Fruit fly (Drosophila melanogaster) whole organism, embryonic: ENCODE data around the gene euc.
A peak's percentile ranks its signal among the peaks of the same experiment; 100 is the strongest.

Experiments
- Adf1 ChIP-seq: fragments of 200-800 bp; sonication (Bioruptor generic); IDR thresholded peaks from 2 replicates; pipeline ENCODE4 v1.3.6; 2022; ENCODE audit warnings: missing biosample characterization, missing genetic modification characterization
- Asciz ChIP-seq: fragments of 200-800 bp; sonication (Bioruptor generic); optimal IDR thresholded peaks from 2 replicates; lab custom pipeline; 2017; ENCODE audit warnings: missing biosample characterization, mild to moderate bottlenecking, missing genetic modification characterization, missing genetic modification reagents
- Blimp-1 ChIP-seq: fragments of 200-800 bp; sonication (Bioruptor generic); optimal IDR thresholded peaks from 3 replicates; lab custom pipeline; 2018; ENCODE audit warnings: missing biosample characterization, missing genetic modification characterization, mild to moderate bottlenecking, moderate library complexity, missing genetic modification reagents
- CG10321 ChIP-seq: fragments of 200-800 bp; sonication (Bioruptor generic); IDR thresholded peaks from 2 replicates; pipeline ENCODE4 v1.3.6; 2022; ENCODE audit warnings: missing biosample characterization, missing genetic modification characterization
- CG11398 ChIP-seq: fragments of 200-800 bp; sonication (Bioruptor generic); optimal IDR thresholded peaks from 2 replicates; lab custom pipeline; 2016; ENCODE audit warnings: missing biosample characterization, missing genetic modification characterization
- CG11504 ChIP-seq: fragments of 200-800 bp; sonication (Bioruptor generic); optimal IDR thresholded peaks from 3 replicates; lab custom pipeline; 2019; ENCODE audit warnings: missing biosample characterization, mild to moderate bottlenecking, missing genetic modification characterization, moderate library complexity
- CG12071 ChIP-seq: fragments of 200-800 bp; sonication (Bioruptor generic); optimal IDR thresholded peaks from 3 replicates; lab custom pipeline; 2018; ENCODE audit warnings: missing biosample characterization, mild to moderate bottlenecking, missing genetic modification characterization
- CG14710 ChIP-seq: fragments of 200-800 bp; sonication (Bioruptor generic); optimal IDR thresholded peaks from 3 replicates; lab custom pipeline; 2019; ENCODE audit warnings: missing biosample characterization, mild to moderate bottlenecking, missing genetic modification characterization, moderate library complexity
- CG1603 ChIP-seq: fragments of 200-800 bp; sonication (Bioruptor generic); optimal IDR thresholded peaks from 2 replicates; lab custom pipeline; 2019; ENCODE audit warnings: missing biosample characterization, mild to moderate bottlenecking, missing genetic modification characterization, moderate library complexity
- CG16815 ChIP-seq: fragments of 200-800 bp; sonication (Bioruptor generic); optimal IDR thresholded peaks from 3 replicates; lab custom pipeline; 2017; ENCODE audit warnings: missing biosample characterization, mild to moderate bottlenecking, missing genetic modification characterization
- CG2889 ChIP-seq: fragments of 200-800 bp; sonication (Bioruptor generic); IDR thresholded peaks from 3 replicates; pipeline ENCODE4 v1.3.6; 2022; ENCODE audit warnings: missing biosample characterization, missing genetic modification characterization
- CG30431 ChIP-seq: fragments of 200-800 bp; sonication (Bioruptor generic); optimal IDR thresholded peaks from 2 replicates; lab custom pipeline; 2017; ENCODE audit warnings: missing biosample characterization, missing genetic modification characterization
- CG32532 ChIP-seq: fragments of 200-800 bp; sonication (Bioruptor generic); IDR thresholded peaks from 2 replicates; pipeline ENCODE4 v1.3.6; 2022; ENCODE audit warnings: missing biosample characterization, missing genetic modification characterization
- CG32772 ChIP-seq: fragments of 200-800 bp; sonication (Bioruptor generic); IDR thresholded peaks from 2 replicates; pipeline ENCODE4 v1.3.6; 2022; ENCODE audit warnings: missing biosample characterization, missing genetic modification characterization
- CG33557 ChIP-seq: fragments of 200-800 bp; sonication (Bioruptor generic); optimal IDR thresholded peaks from 2 replicates; lab custom pipeline; 2019; ENCODE audit warnings: missing biosample characterization, mild to moderate bottlenecking, missing genetic modification characterization, moderate library complexity
- CG3726 ChIP-seq: fragments of 200-800 bp; sonication (Bioruptor generic); IDR thresholded peaks from 3 replicates; pipeline ENCODE4, ENCODE4 v1.3.6; 2022; ENCODE audit warnings: missing biosample characterization, missing genetic modification characterization
- CG4282 ChIP-seq: fragments of 200-800 bp; sonication (Bioruptor generic); optimal IDR thresholded peaks from 2 replicates; lab custom pipeline; 2016; ENCODE audit warnings: missing biosample characterization, missing genetic modification characterization
- CG43689 ChIP-seq: fragments of 200-800 bp; sonication (Bioruptor generic); IDR thresholded peaks from 2 replicates; pipeline ENCODE4 v1.3.6; 2022; ENCODE audit warnings: missing biosample characterization, missing genetic modification characterization
- CG9797 ChIP-seq: fragments of 200-800 bp; sonication (Bioruptor generic); optimal IDR thresholded peaks from 3 replicates; lab custom pipeline; 2018; ENCODE audit warnings: missing biosample characterization, mild to moderate bottlenecking, missing genetic modification characterization
- CG9876 ChIP-seq: fragments of 200-800 bp; sonication (Bioruptor generic); optimal IDR thresholded peaks from 2 replicates; lab custom pipeline; 2016; ENCODE audit warnings: missing biosample characterization, missing genetic modification characterization
- CoRest ChIP-seq: fragments of 200-800 bp; sonication (Bioruptor generic); optimal IDR thresholded peaks from 3 replicates; lab custom pipeline; 2018; ENCODE audit warnings: missing biosample characterization, mild to moderate bottlenecking, missing genetic modification characterization, moderate library complexity
- Dfd ChIP-seq, 2 experiments: fragments of >200 bp; optimal IDR thresholded peaks; 2 replicates each; lab custom pipeline; 2017; ENCODE audit warnings: missing biosample characterization in 2 of 2, missing genetic modification characterization in 2 of 2
- Drgx ChIP-seq: fragments of 200-800 bp; sonication (Bioruptor generic); IDR thresholded peaks from 2 replicates; pipeline ENCODE4 v1.3.6; 2022; ENCODE audit warnings: missing biosample characterization, missing genetic modification characterization
- E2f2 ChIP-seq: fragments of 200-800 bp; sonication (Bioruptor generic); IDR thresholded peaks from 2 replicates; pipeline ENCODE4 v1.3.6; 2022; ENCODE audit warnings: missing biosample characterization, missing genetic modification characterization
- HLH54F ChIP-seq: fragments of 200-800 bp; sonication (Bioruptor generic); optimal IDR thresholded peaks from 3 replicates; lab custom pipeline; 2016; ENCODE audit warnings: missing biosample characterization, missing genetic modification characterization
- Hr3 ChIP-seq: fragments of 200-800 bp; sonication (Bioruptor generic); optimal IDR thresholded peaks from 3 replicates; lab custom pipeline; 2016; ENCODE audit warnings: missing biosample characterization, missing genetic modification characterization
- Hr39 ChIP-seq: fragments of >200 bp; optimal IDR thresholded peaks from 2 replicates; lab custom pipeline; 2017
- MBD-R2 ChIP-seq: fragments of 200-800 bp; sonication (Bioruptor generic); IDR thresholded peaks from 2 replicates; pipeline ENCODE4 v1.3.6; 2022; ENCODE audit warnings: missing biosample characterization, missing genetic modification characterization
- Mad ChIP-seq: fragments of 200-800 bp; sonication (Bioruptor generic); optimal IDR thresholded peaks from 2 replicates; lab custom pipeline; 2016; ENCODE audit warnings: missing biosample characterization, missing genetic modification characterization
- Med ChIP-seq: fragments of 200-800 bp; sonication (Bioruptor generic); peaks from one replicate; lab custom pipeline; 2016; ENCODE audit warnings: missing biosample characterization, missing genetic modification characterization, mild to moderate bottlenecking, inconsistent platforms, moderate library complexity
- Sin3A ChIP-seq: fragments of >200 bp; optimal IDR thresholded peaks from 2 replicates; lab custom pipeline; 2018
- Sox102F ChIP-seq: fragments of 200-800 bp; sonication (Bioruptor generic); optimal IDR thresholded peaks from 2 replicates; lab custom pipeline; 2018; ENCODE audit warnings: missing biosample characterization, mild to moderate bottlenecking, missing genetic modification characterization, moderate library complexity
- ap ChIP-seq: fragments of 200-800 bp; sonication (Bioruptor generic); IDR thresholded peaks from 2 replicates; pipeline ENCODE4 v1.3.6; 2022; ENCODE audit warnings: missing biosample characterization, missing genetic modification characterization
- chif ChIP-seq, 2 experiments: fragments of 200-800 bp; sonication (Bioruptor generic); optimal IDR thresholded peaks; 3 replicates each; lab custom pipeline; 2016; ENCODE audit warnings: missing biosample characterization in 2 of 2, missing genetic modification characterization in 2 of 2
- chinmo ChIP-seq: fragments of 200-800 bp; sonication (Bioruptor generic); IDR thresholded peaks from 4 replicates; pipeline ENCODE4 v1.3.6; 2022; ENCODE audit warnings: missing biosample characterization, missing genetic modification characterization; ENCODE audit not compliant: partially characterized antibody
- chn ChIP-seq: fragments of 200-800 bp; sonication (Bioruptor generic); optimal IDR thresholded peaks from 2 replicates; lab custom pipeline; 2016; ENCODE audit warnings: missing biosample characterization, missing genetic modification characterization
- cwo ChIP-seq: fragments of 200-800 bp; sonication (Bioruptor generic); optimal IDR thresholded peaks from 3 replicates; lab custom pipeline; 2017; ENCODE audit warnings: missing biosample characterization, missing genetic modification characterization, mild to moderate bottlenecking, moderate library complexity, missing genetic modification reagents
- eve ChIP-seq, 2 experiments: fragments of >200 bp; optimal IDR thresholded peaks; 2 replicates each; lab custom pipeline; 2017; ENCODE audit warnings: missing biosample characterization in 2 of 2, missing genetic modification characterization in 2 of 2
- fd3F ChIP-seq: fragments of 200-800 bp; sonication (Bioruptor generic); optimal IDR thresholded peaks from 2 replicates; lab custom pipeline; 2018; ENCODE audit warnings: missing biosample characterization, mild to moderate bottlenecking, missing genetic modification characterization, moderate library complexity
- her ChIP-seq: fragments of 200-800 bp; sonication (Bioruptor generic); optimal IDR thresholded peaks from 2 replicates; lab custom pipeline; 2016; ENCODE audit warnings: missing biosample characterization, missing genetic modification characterization
- jumu ChIP-seq: fragments of 200-800 bp; sonication (Bioruptor generic); optimal IDR thresholded peaks from 3 replicates; lab custom pipeline; 2016; ENCODE audit warnings: missing biosample characterization, missing genetic modification characterization
- mld ChIP-seq: fragments of 200-800 bp; sonication (Bioruptor generic); IDR thresholded peaks from 3 replicates; pipeline ENCODE4 v1.3.6; 2022; ENCODE audit warnings: missing biosample characterization, missing genetic modification characterization; ENCODE audit not compliant: partially characterized antibody
- nmo ChIP-seq: fragments of 200-800 bp; sonication (Bioruptor generic); optimal IDR thresholded peaks from 2 replicates; lab custom pipeline; 2018; ENCODE audit warnings: missing biosample characterization, mild to moderate bottlenecking, missing genetic modification characterization, moderate library complexity
- org-1 ChIP-seq: fragments of 200-800 bp; sonication (Bioruptor generic); optimal IDR thresholded peaks from 2 replicates; lab custom pipeline; 2017; ENCODE audit warnings: missing biosample characterization, missing genetic modification characterization
- otp ChIP-seq: fragments of 200-800 bp; sonication (Bioruptor generic); IDR thresholded peaks from 3 replicates; pipeline ENCODE4, ENCODE4 v1.3.6; 2022; ENCODE audit warnings: missing biosample characterization, missing genetic modification characterization
- pros ChIP-seq: fragments of 200-800 bp; sonication (Bioruptor generic); optimal IDR thresholded peaks from 3 replicates; lab custom pipeline; 2019; ENCODE audit warnings: missing biosample characterization, mild to moderate bottlenecking, missing genetic modification characterization, moderate library complexity
- row ChIP-seq: fragments of 200-800 bp; sonication (Bioruptor generic); IDR thresholded peaks from 3 replicates; pipeline ENCODE4 v1.3.6; 2022; ENCODE audit warnings: missing biosample characterization, missing genetic modification characterization
- slp2 ChIP-seq: fragments of 200-800 bp; sonication (Bioruptor generic); optimal IDR thresholded peaks from 2 replicates; lab custom pipeline; 2016; ENCODE audit warnings: missing biosample characterization, missing genetic modification characterization
- ssp ChIP-seq: fragments of 200-800 bp; sonication (Bioruptor generic); IDR thresholded peaks from 2 replicates; pipeline ENCODE4 v1.3.6; 2022; ENCODE audit warnings: missing biosample characterization, missing genetic modification characterization
- tup ChIP-seq: fragments of 200-800 bp; sonication (Bioruptor generic); optimal IDR thresholded peaks from 2 replicates; lab custom pipeline; 2016; ENCODE audit warnings: missing biosample characterization, mild to moderate bottlenecking, missing genetic modification characterization, moderate library complexity

euc gene

dm6 chr3R:19023862-19024261 lies 45.3 kb upstream of the euc start, which contains the start of the genes CG6005 and CG14286 (continued):
- TF ChIP-seq mld (GFP tag; lab: Robert Waterston, UW), result peak; percentile 53; the same call in 1 of the 3 replicates
- 0 out of 2 replicates have a peak, but pooled peaks have one; percentile 8 for TF ChIP-seq CG43689
- peak; percentile 2 for TF ChIP-seq CG9876 (GFP tag; lab: Kevin White, UChicago)
- peak; percentile 38 for TF ChIP-seq nmo (GFP tag; lab: Kevin White, UChicago)
- TF ChIP-seq tup (GFP tag; lab: Kevin White, UChicago), result peak; percentile 34
- TF ChIP-seq Sox102F (GFP tag; lab: Kevin White, UChicago), result peak; percentile 37
- TF ChIP-seq Med, result peak; percentile 95
- no peak for TF ChIP-seq CG11398
- TF ChIP-seq chif (GFP tag; optimal IDR thresholded peaks at IDR 0.05; lab: Kevin White, UChicago), result peak; percentile 48 to 50
- peak; percentile 34 for TF ChIP-seq CoRest
- TF ChIP-seq Blimp-1 (GFP tag; lab: Kevin White, UChicago), result no peak
- peak; percentile 3 for TF ChIP-seq CG33557 (GFP tag; lab: Kevin White, UChicago)
- no peak for TF ChIP-seq pros (GFP tag; lab: Kevin White, UChicago)
- TF ChIP-seq CG9797 (GFP tag; lab: Kevin White, UChicago), result peak; percentile 33
- no peak for TF ChIP-seq Asciz (GFP tag; lab: Kevin White, UChicago)
- TF ChIP-seq CG10321 (GFP tag; lab: Robert Waterston, UW), result no peak
- peak; percentile 21 for TF ChIP-seq CG4282 (GFP tag; lab: Kevin White, UChicago)
- TF ChIP-seq cwo (GFP tag; lab: Kevin White, UChicago), result no peak
- TF ChIP-seq ssp (GFP tag; lab: Robert Waterston, UW), result peak; percentile 45
- no peak for TF ChIP-seq CG12071 (GFP tag; lab: Kevin White, UChicago)
- TF ChIP-seq jumu (GFP tag; lab: Kevin White, UChicago), result peak; percentile 51
- peak; percentile 49 for TF ChIP-seq Sin3A (lab: Kevin White, UChicago)
- TF ChIP-seq Dfd (GFP tag; optimal IDR thresholded peaks at IDR 0.05; lab: Kevin White, UChicago), result no peak

dm6 chr3R:19017318-19018043 lies 38.9 kb upstream of the euc start:
- TF ChIP-seq CG11504 (tag; lab: Kevin White, UChicago) (peak; percentile 87), org-1 (no peak), otp (GFP tag; lab: Robert Waterston, UW) (no peak), row (GFP tag; lab: Robert Waterston, UW) (peak; percentile 42; the same call in 2 of the 3 replicates), CG30431 (GFP tag; lab: Kevin White, UChicago) (no peak), HLH54F (GFP tag; lab: Kevin White, UChicago) (no peak), CG1603 (tag; lab: Kevin White, UChicago) (no peak), CG32772 (GFP tag; lab: Robert Waterston, UW) (no peak), chinmo (0 out of 4 replicates have a peak, but pooled peaks have one; percentile 39), chn (GFP tag; lab: Kevin White, UChicago) (no peak), MBD-R2 (GFP tag; lab: Robert Waterston, UW) (no peak), CG2889 (GFP tag; lab: Robert Waterston, UW) (no peak), Mad (GFP tag; lab: Kevin White, UChicago) (no peak), her (GFP tag; lab: Kevin White, UChicago) (no peak), slp2 (GFP tag; lab: Kevin White, UChicago) (no peak), CG32532 (peak; percentile 18; the same call in 1 of the 2 replicates), Hr39 (lab: Kevin White, UChicago) (no peak), CG3726 (GFP tag; lab: Robert Waterston, UW) (no peak), eve (GFP tag; optimal IDR thresholded peaks at IDR 0.05; lab: Kevin White, UChicago) (no peak), ap (GFP tag; lab: Robert Waterston, UW) (no peak), CG14710 (no peak), E2f2 (GFP tag; lab: Robert Waterston, UW) (peak; percentile 64), Drgx (GFP tag; lab: Robert Waterston, UW) (no peak), Med (peak; percentile 61), Hr3 (GFP tag; lab: Kevin White, UChicago) (no peak), fd3F (GFP tag; lab: Kevin White, UChicago) (no peak), CG16815 (no peak), Adf1 (GFP tag; lab: Robert Waterston, UW) (peak; percentile 75)
